Fruit fly (Drosophila melanogaster) whole organism, embryonic: Measurements from ENCODE around the gene CG10298.

Experiments used
- Blimp-1 ChIP-seq: fragments of 200-800 bp; sonication (Bioruptor generic); optimal IDR thresholded peaks from 3 replicates; lab custom pipeline; 2018; ENCODE audit warnings: missing biosample characterization, missing genetic modification characterization, mild to moderate bottlenecking, moderate library complexity, missing genetic modification reagents
- CG10274 ChIP-seq: fragments of 200-800 bp; sonication (Bioruptor generic); optimal IDR thresholded peaks from 3 replicates; lab custom pipeline; 2017; ENCODE audit warnings: missing biosample characterization, mild to moderate bottlenecking, missing genetic modification characterization
- CG10366 ChIP-seq: fragments of 200-800 bp; sonication (Bioruptor generic); IDR thresholded peaks from 2 replicates; pipeline ENCODE4 v1.3.6; 2022; ENCODE audit warnings: missing biosample characterization, missing genetic modification characterization
- CG10431 ChIP-seq: fragments of 200-800 bp; sonication (Bioruptor generic); optimal IDR thresholded peaks from 3 replicates; lab custom pipeline; 2018; ENCODE audit warnings: missing biosample characterization, mild to moderate bottlenecking, missing genetic modification characterization
- CG10979 ChIP-seq: fragments of 200-800 bp; sonication (Bioruptor generic); optimal IDR thresholded peaks from 2 replicates; lab custom pipeline; 2018; ENCODE audit warnings: missing biosample characterization, mild to moderate bottlenecking, missing genetic modification characterization, moderate library complexity
- CG13894 ChIP-seq: fragments of 200-800 bp; sonication (Bioruptor generic); optimal IDR thresholded peaks from 3 replicates; lab custom pipeline; 2018; ENCODE audit warnings: missing biosample characterization, mild to moderate bottlenecking, missing genetic modification characterization, moderate library complexity
- CG14050 ChIP-seq: fragments of 200-800 bp; sonication (Bioruptor generic); IDR thresholded peaks from 3 replicates; pipeline ENCODE4 v1.3.6; 2022; ENCODE audit warnings: missing biosample characterization, missing genetic modification characterization
- CG17359 ChIP-seq: fragments of 200-800 bp; sonication (Bioruptor generic); optimal IDR thresholded peaks from 3 replicates; lab custom pipeline; 2018; ENCODE audit warnings: missing biosample characterization, mild to moderate bottlenecking, missing genetic modification characterization, moderate library complexity
- CG18764 ChIP-seq: fragments of 200-800 bp; sonication (Bioruptor generic); optimal IDR thresholded peaks from 3 replicates; lab custom pipeline; 2016; ENCODE audit warnings: missing biosample characterization, missing genetic modification characterization
- CG3281 ChIP-seq: fragments of 200-800 bp; sonication (Bioruptor generic); optimal IDR thresholded peaks from 3 replicates; lab custom pipeline; 2017; ENCODE audit warnings: missing biosample characterization, mild to moderate bottlenecking, missing genetic modification characterization
- CG3407 ChIP-seq: fragments of 200-800 bp; sonication (Bioruptor generic); optimal IDR thresholded peaks from 2 replicates; lab custom pipeline; 2018; ENCODE audit warnings: missing biosample characterization, mild to moderate bottlenecking, missing genetic modification characterization
- CG7745 ChIP-seq: fragments of 200-800 bp; sonication (Bioruptor generic); optimal IDR thresholded peaks from 2 replicates; lab custom pipeline; 2018; ENCODE audit warnings: missing biosample characterization, mild to moderate bottlenecking, missing genetic modification characterization, moderate library complexity
- CG8924 ChIP-seq: fragments of 200-800 bp; optimal IDR thresholded peaks from 3 replicates; lab custom pipeline; 2019; ENCODE audit warnings: missing biosample characterization, mild to moderate bottlenecking, missing genetic modification characterization, moderate library complexity
- Chrac-16 ChIP-seq: fragments of 200-800 bp; sonication (Bioruptor generic); optimal IDR thresholded peaks from 3 replicates; lab custom pipeline; 2016; ENCODE audit warnings: missing biosample characterization, missing genetic modification characterization
- Drgx ChIP-seq: fragments of 200-800 bp; sonication (Bioruptor generic); IDR thresholded peaks from 2 replicates; pipeline ENCODE4 v1.3.6; 2022; ENCODE audit warnings: missing biosample characterization, missing genetic modification characterization
- Gug ChIP-seq: fragments of 200-800 bp; sonication (Bioruptor generic); IDR thresholded peaks from 4 replicates; pipeline ENCODE4 v1.3.6; 2022; ENCODE audit warnings: missing biosample characterization, missing genetic modification characterization
- HLH3B ChIP-seq: fragments of 200-800 bp; sonication (Bioruptor generic); IDR thresholded peaks from 2 replicates; pipeline ENCODE4 v1.3.6; 2022; ENCODE audit warnings: missing biosample characterization, missing genetic modification characterization
- HLH54F ChIP-seq: fragments of 200-800 bp; sonication (Bioruptor generic); optimal IDR thresholded peaks from 3 replicates; lab custom pipeline; 2016; ENCODE audit warnings: missing biosample characterization, missing genetic modification characterization
- Hr51 ChIP-seq, 2 experiments: fragments of 200-800 bp; sonication (Bioruptor generic); optimal IDR thresholded peaks; 2 replicates in 1 of 2; 3 replicates in 1 of 2; lab custom pipeline; 2016 to 2018; ENCODE audit warnings: missing biosample characterization in 2 of 2, missing genetic modification characterization in 2 of 2, mild to moderate bottlenecking in 1 of 2, moderate library complexity in 1 of 2
- Hr78 ChIP-seq, 2 experiments: fragments of 200-800 bp in 1 of 2; fragments of >200 bp in 1 of 2; sonication (Bioruptor generic) in 1 of 2; optimal IDR thresholded peaks; 2 replicates each; lab custom pipeline; 2017 to 2019; ENCODE audit warnings: missing biosample characterization in 2 of 2, missing genetic modification characterization in 2 of 2, mild to moderate bottlenecking in 1 of 2, moderate library complexity in 1 of 2
- Lim3 ChIP-seq: fragments of 200-800 bp; sonication (Bioruptor generic); IDR thresholded peaks from 2 replicates; pipeline ENCODE4 v1.3.6; 2022; ENCODE audit warnings: missing biosample characterization, missing genetic modification characterization
- Myb ChIP-seq: fragments of 200-800 bp; sonication (Bioruptor generic); optimal IDR thresholded peaks from 2 replicates; lab custom pipeline; 2016; ENCODE audit warnings: missing biosample characterization, missing genetic modification characterization
- Oli ChIP-seq: fragments of 200-800 bp; sonication (Bioruptor generic); optimal IDR thresholded peaks from 2 replicates; lab custom pipeline; 2018; ENCODE audit warnings: missing biosample characterization, mild to moderate bottlenecking, missing genetic modification characterization, moderate library complexity
- bigmax ChIP-seq: fragments of 200-800 bp; sonication (Bioruptor generic); optimal IDR thresholded peaks from 2 replicates; lab custom pipeline; 2018; ENCODE audit warnings: missing biosample characterization, mild to moderate bottlenecking, missing genetic modification characterization
- chinmo ChIP-seq: fragments of 200-800 bp; sonication (Bioruptor generic); IDR thresholded peaks from 4 replicates; pipeline ENCODE4 v1.3.6; 2022; ENCODE audit warnings: missing biosample characterization, missing genetic modification characterization; ENCODE audit not compliant: partially characterized antibody
- dmrt99B ChIP-seq: fragments of 200-800 bp; sonication (Bioruptor generic); optimal IDR thresholded peaks from 2 replicates; lab custom pipeline; 2018; ENCODE audit warnings: missing biosample characterization, mild to moderate bottlenecking, missing genetic modification characterization, moderate library complexity
- gt ChIP-seq: fragments of 200-800 bp; sonication (Bioruptor generic); IDR thresholded peaks from 2 replicates; pipeline ENCODE4 v1.3.6; 2022; ENCODE audit warnings: missing biosample characterization, missing genetic modification characterization
- hb ChIP-seq: fragments of 200-800 bp; sonication (Bioruptor generic); IDR thresholded peaks from 3 replicates; pipeline ENCODE4 v1.3.6; 2022; ENCODE audit warnings: missing biosample characterization, missing genetic modification characterization; ENCODE audit not compliant: partially characterized antibody
- kni ChIP-seq: fragments of 200-800 bp; sonication (Bioruptor generic); optimal IDR thresholded peaks from 3 replicates; lab custom pipeline; 2017; ENCODE audit warnings: mild to moderate bottlenecking, missing biosample characterization, missing genetic modification reagents, missing genetic modification characterization
- lab ChIP-seq: fragments of 200-800 bp; sonication (Bioruptor generic); optimal IDR thresholded peaks from 3 replicates; lab custom pipeline; 2017; ENCODE audit warnings: missing biosample characterization, missing genetic modification characterization, mild to moderate bottlenecking, moderate library complexity, missing genetic modification reagents
- nerfin-2 ChIP-seq: fragments of 200-800 bp; sonication (Bioruptor generic); IDR thresholded peaks from 2 replicates; pipeline ENCODE4 v1.3.6; 2022; ENCODE audit warnings: missing biosample characterization, missing genetic modification characterization; ENCODE audit not compliant: partially characterized antibody
- ro ChIP-seq: fragments of 200-800 bp; sonication (Bioruptor generic); IDR thresholded peaks from 2 replicates; pipeline ENCODE4 v1.3.6; 2022; ENCODE audit warnings: missing biosample characterization, missing genetic modification characterization
- sr ChIP-seq: fragments of 200-800 bp; sonication (Bioruptor generic); IDR thresholded peaks from 3 replicates; pipeline ENCODE4 v1.3.6; 2022; ENCODE audit warnings: missing biosample characterization, missing genetic modification characterization
- vvl ChIP-seq: fragments of 200-800 bp; sonication (Bioruptor generic); IDR thresholded peaks from 2 replicates; pipeline ENCODE4 v1.3.6; 2022; ENCODE audit warnings: missing biosample characterization, missing genetic modification characterization
- zen2 ChIP-seq: fragments of 200-800 bp; sonication (Bioruptor generic); IDR thresholded peaks from 3 replicates; pipeline ENCODE4 v1.3.6; 2022; ENCODE audit warnings: missing biosample characterization, missing genetic modification characterization; ENCODE audit not compliant: partially characterized antibody

CG10298 gene

dm6 chr3R:6298828-6299227 is 44.0 kb upstream of the CG10298 start, which contains the start of gene Osi14:
Gene Osi14 (plus strand): TSS chr3R:6299128.
- TF ChIP-seq dmrt99B (tag; lab: Kevin White, UChicago) (no peak), CG3407 (GFP tag; lab: Kevin White, UChicago) (no peak), chinmo (GFP tag; lab: Robert Waterston, UW) (0 out of 4 replicates have a peak, but pooled peaks have one; percentile 72), CG7745 (tag; lab: Kevin White, UChicago) (no peak), CG10366 (GFP tag; lab: Robert Waterston, UW) (no peak)

- TF ChIP-seq Gug (GFP tag; lab: Robert Waterston, UW) = no peak
- peak; percentile 42 for TF ChIP-seq CG13894 (tag; lab: Kevin White, UChicago)
- peak; percentile 61 for TF ChIP-seq Blimp-1 (GFP tag; lab: Kevin White, UChicago)
- TF ChIP-seq sr (GFP tag; lab: Robert Waterston, UW) = 0 out of 3 replicates have a peak, but pooled peaks have one; percentile 21
- peak; percentile 91 for TF ChIP-seq vvl
- TF ChIP-seq Drgx = no peak
- peak; percentile 83 for TF ChIP-seq kni (GFP tag; lab: Kevin White, UChicago)
- TF ChIP-seq, all 482 proteins: peak for 5
Measured at dm6 chr3R:6301257-6301839, 41.5 kb upstream of the CG10298 start, which contains the start of gene Osi15. Gene Osi15 (plus strand): TSS chr3R:6301804.

- TF ChIP-seq HLH3B (GFP tag; lab: Robert Waterston, UW) = no peak
- no peak for TF ChIP-seq CG10431
- TF ChIP-seq Chrac-16 (GFP tag; lab: Kevin White, UChicago) = no peak
- TF ChIP-seq Lim3 (GFP tag; lab: Robert Waterston, UW) = no peak
- no peak for TF ChIP-seq nerfin-2 (GFP tag; lab: Robert Waterston, UW)
- no peak for TF ChIP-seq Blimp-1 (GFP tag; lab: Kevin White, UChicago)
- TF ChIP-seq Hr51 (GFP tag; optimal IDR thresholded peaks at IDR 0.05; lab: Kevin White, UChicago) = no peak
Measured at dm6 chr3R:6303738-6304137, 39.1 kb upstream of the CG10298 start, which contains the start of gene CG46396. Gene CG46396 (plus strand): TSS chr3R:6304038.

dm6 chr3R:6304947-6305346 is 37.9 kb upstream of the CG10298 start, which contains the start of gene Osi16:
Gene Osi16 (plus strand): TSS chr3R:6305247.
- TF ChIP-seq Blimp-1 (GFP tag; lab: Kevin White, UChicago) (peak; percentile 31), CG18764 (GFP tag; lab: Kevin White, UChicago) (no peak), hb (GFP tag; lab: Robert Waterston, UW) (0 out of 3 replicates have a peak, but pooled peaks have one; percentile 28)

dm6 chr3R:6306584-6306983 is 36.2 kb upstream of the CG10298 start, which contains the start of gene CG46026:
Gene CG46026 (plus strand): TSS chr3R:6306884.
- TF ChIP-seq CG17359 (tag; lab: Kevin White, UChicago) = no peak
- no peak for TF ChIP-seq CG10431
- no peak for TF ChIP-seq CG10979 (tag; lab: Kevin White, UChicago)
- TF ChIP-seq ro = no peak
- TF ChIP-seq CG14050 (GFP tag; lab: Robert Waterston, UW) = no peak
- TF ChIP-seq Myb (GFP tag; lab: Kevin White, UChicago) = no peak
- no peak for TF ChIP-seq CG8924 (tag; lab: Kevin White, UChicago)
- no peak for TF ChIP-seq Hr78 (GFP tag; optimal IDR thresholded peaks at IDR 0.05; lab: Kevin White, UChicago)
- no peak for TF ChIP-seq CG3281

- TF ChIP-seq zen2 (GFP tag; lab: Robert Waterston, UW) (no peak), lab (GFP tag; lab: Kevin White, UChicago) (no peak), gt (GFP tag; lab: Robert Waterston, UW) (no peak), HLH54F (GFP tag; lab: Kevin White, UChicago) (no peak), bigmax (no peak), Oli (tag; lab: Kevin White, UChicago) (no peak), CG10274 (GFP tag; lab: Kevin White, UChicago) (no peak)
Measured at dm6 chr3R:6309676-6310075, 33.1 kb upstream of the CG10298 start, which contains the start of gene CG31560. Gene CG31560 (plus strand): TSS chr3R:6309976.
